Worm (Caenorhabditis elegans) whole organism, early embryonic: ENCODE results near the gene dhs-31.

Experiments
- ama-1 ChIP-seq: fragments of 150-350 bp; optimal IDR thresholded peaks from 2 replicates; lab custom pipeline; 2014
- hmbx-1 ChIP-seq: sonication (generic microtip); optimal IDR thresholded peaks from 2 replicates; lab custom pipeline; 2016; ENCODE audit warnings: mild to moderate bottlenecking, missing genetic modification characterization, missing compliant biosample characterization
- scrt-1 ChIP-seq: fragments of 200-800 bp; sonication (Bioruptor generic); IDR thresholded peaks from 2 replicates; pipeline ENCODE4 v1.3.6; 2022; ENCODE audit warnings: missing genetic modification characterization, missing compliant biosample characterization
- tbx-11 ChIP-seq: fragments of 200-800 bp; sonication (Bioruptor generic); IDR thresholded peaks from 2 replicates; pipeline ENCODE4 v1.3.6; 2022; ENCODE audit warnings: missing genetic modification characterization, missing compliant biosample characterization

DNA sequence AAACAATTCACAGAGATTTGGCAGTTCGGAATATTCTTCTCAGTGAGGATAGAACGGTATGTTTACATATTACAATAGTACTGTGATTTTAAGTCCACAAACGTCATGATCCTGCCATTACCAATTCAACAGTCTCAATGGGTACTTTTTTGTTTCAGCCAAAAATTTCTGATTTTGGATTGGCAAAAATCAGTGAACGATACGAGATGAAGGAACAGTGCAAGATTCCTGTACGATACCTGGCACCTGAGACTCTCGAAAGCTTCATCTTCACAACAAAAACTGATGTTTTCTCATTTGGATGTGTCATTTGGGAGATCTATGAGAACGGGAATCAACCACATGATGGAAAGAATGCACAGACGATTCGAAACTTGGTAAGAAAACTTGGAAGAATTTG, 37.3 kb upstream of the dhs-31 start:
- no peak for TF ChIP-seq hmbx-1 (tag; lab: Kevin White, UChicago)
- TF ChIP-seq tbx-11: no peak
- TF ChIP-seq ama-1 (lab: Kevin White, UChicago): no peak
- no peak for TF ChIP-seq scrt-1 (GFP tag; lab: Robert Waterston, UW)
